Worm (Caenorhabditis elegans) whole organism, L3 larva: ENCODE data around the gene fbxc-49.
A peak's percentile ranks its signal among the peaks of the same experiment; 100 is the strongest.
"Not testable (repeated sequence)": the region's sequence is repeated elsewhere in the genome, so short reads cannot be mapped to it uniquely, and the experiment has no call there.

Experiments used
- R02D3.7 ChIP-seq: fragments of 150-350 bp; optimal IDR thresholded peaks from 2 replicates; lab custom pipeline; 2014; ENCODE audit warnings: missing biosample characterization, missing genetic modification characterization
- ZK546.5 ChIP-seq: sonication (generic microtip); optimal IDR thresholded peaks from 2 replicates; lab custom pipeline; 2017; ENCODE audit warnings: missing biosample characterization, missing genetic modification characterization
- ama-1 ChIP-seq: fragments of 150-350 bp; optimal IDR thresholded peaks from 2 replicates; lab custom pipeline; 2018
- ceh-16 ChIP-seq: sonication (generic microtip); optimal IDR thresholded peaks from 2 replicates; lab custom pipeline; 2017; ENCODE audit warnings: missing biosample characterization, missing genetic modification characterization
- ceh-9 ChIP-seq: sonication (generic microtip); optimal IDR thresholded peaks from 2 replicates; lab custom pipeline; 2018; ENCODE audit warnings: missing biosample characterization, missing genetic modification characterization
- daf-12 ChIP-seq: fragments of 150-350 bp; optimal IDR thresholded peaks from 2 replicates; lab custom pipeline; 2014; ENCODE audit warnings: missing biosample characterization, missing genetic modification reagents, missing genetic modification characterization
- egl-27 ChIP-seq: sonication (generic microtip); optimal IDR thresholded peaks from 4 replicates; lab custom pipeline; 2017; ENCODE audit warnings: missing biosample characterization, missing genetic modification reagents, missing genetic modification characterization
- egl-5 ChIP-seq: fragments of 150-350 bp; optimal IDR thresholded peaks from 2 replicates; lab custom pipeline; 2017; ENCODE audit warnings: missing biosample characterization, missing genetic modification reagents, missing genetic modification characterization, inconsistent platforms
- elt-1 ChIP-seq: fragments of 150-350 bp; optimal IDR thresholded peaks from 2 replicates; lab custom pipeline; 2014; ENCODE audit warnings: missing biosample characterization, missing genetic modification characterization
- elt-2 ChIP-seq: sonication (generic microtip); optimal IDR thresholded peaks from 2 replicates; lab custom pipeline; 2016; ENCODE audit warnings: missing genetic modification reagents, mild to moderate bottlenecking, missing genetic modification characterization, missing compliant biosample characterization
- elt-3 ChIP-seq, 3 experiments: fragments of 150-350 bp in 1 of 3; sonication (generic microtip) in 2 of 3; optimal IDR thresholded peaks; 2 replicates in 2 of 3; 4 replicates in 1 of 3; lab custom pipeline; 2014 to 2017; ENCODE audit warnings: missing biosample characterization in 3 of 3, missing genetic modification characterization in 3 of 3
- eor-1 ChIP-seq, 2 experiments: fragments of 150-350 bp; optimal IDR thresholded peaks; 2 replicates each; lab custom pipeline; 2014 to 2018; ENCODE audit warnings: missing biosample characterization in 2 of 2, missing genetic modification characterization in 2 of 2
- fkh-2 ChIP-seq: fragments of 150-350 bp; optimal IDR thresholded peaks from 2 replicates; lab custom pipeline; 2014; ENCODE audit warnings: missing biosample characterization, missing genetic modification reagents, missing genetic modification characterization
- fos-1 ChIP-seq: fragments of 150-350 bp; optimal IDR thresholded peaks from 2 replicates; lab custom pipeline; 2014; ENCODE audit warnings: missing biosample characterization, missing genetic modification characterization
- hmg-11 ChIP-seq: sonication (generic microtip); optimal IDR thresholded peaks from 2 replicates; lab custom pipeline; 2016; ENCODE audit warnings: missing genetic modification characterization, missing compliant biosample characterization
- jun-1 ChIP-seq: fragments of 150-350 bp; optimal IDR thresholded peaks from 2 replicates; lab custom pipeline; 2014; ENCODE audit warnings: missing biosample characterization, missing genetic modification reagents, missing genetic modification characterization
- lin-15B ChIP-seq: fragments of 150-350 bp; optimal IDR thresholded peaks from 2 replicates; lab custom pipeline; 2014; ENCODE audit warnings: missing biosample characterization, missing genetic modification characterization
- lin-39 ChIP-seq: fragments of 150-350 bp; optimal IDR thresholded peaks from 2 replicates; lab custom pipeline; 2018; ENCODE audit warnings: missing biosample characterization, missing genetic modification reagents, missing genetic modification characterization
- lsy-12 ChIP-seq: sonication (generic microtip); optimal IDR thresholded peaks from 2 replicates; lab custom pipeline; 2016; ENCODE audit warnings: mild to moderate bottlenecking, missing genetic modification characterization, missing compliant biosample characterization
- mml-1 ChIP-seq: fragments of 150-350 bp; sonication (generic microtip); optimal IDR thresholded peaks from 3 replicates; lab custom pipeline; 2014; ENCODE audit warnings: missing biosample characterization, missing genetic modification characterization
- nfya-1 ChIP-seq: sonication (generic microtip); optimal IDR thresholded peaks from 2 replicates; lab custom pipeline; 2017; ENCODE audit warnings: missing genetic modification characterization, mild to moderate bottlenecking, missing compliant biosample characterization, antibody characterized with exemption, moderate library complexity; ENCODE audit not compliant: insufficient read depth
- nhr-11 ChIP-seq: fragments of 150-350 bp; optimal IDR thresholded peaks from 2 replicates; lab custom pipeline; 2014; ENCODE audit warnings: missing biosample characterization, missing genetic modification characterization
- nhr-23 ChIP-seq: fragments of 150-350 bp; optimal IDR thresholded peaks from 2 replicates; lab custom pipeline; 2014; ENCODE audit warnings: missing biosample characterization, missing genetic modification reagents, missing genetic modification characterization
- nhr-237 ChIP-seq: fragments of 150-350 bp; optimal IDR thresholded peaks from 2 replicates; lab custom pipeline; 2014; ENCODE audit warnings: missing biosample characterization, missing genetic modification characterization
- nhr-25 ChIP-seq: sonication (generic microtip); optimal IDR thresholded peaks from 2 replicates; lab custom pipeline; 2017; ENCODE audit warnings: missing biosample characterization, missing genetic modification characterization
- nhr-28 ChIP-seq: fragments of 150-350 bp; optimal IDR thresholded peaks from 2 replicates; lab custom pipeline; 2014; ENCODE audit warnings: missing biosample characterization, missing genetic modification characterization
- nhr-76 ChIP-seq: fragments of 150-350 bp; sonication (generic microtip); optimal IDR thresholded peaks from 5 replicates; lab custom pipeline; 2014; ENCODE audit warnings: missing biosample characterization, missing genetic modification characterization
- nhr-77 ChIP-seq: fragments of 150-350 bp; optimal IDR thresholded peaks from 2 replicates; lab custom pipeline; 2014; ENCODE audit warnings: missing biosample characterization, missing genetic modification characterization
- pqm-1 ChIP-seq: fragments of 150-350 bp; optimal IDR thresholded peaks from 2 replicates; lab custom pipeline; 2017; ENCODE audit warnings: missing biosample characterization, missing genetic modification characterization, inconsistent platforms
- sea-2 ChIP-seq: fragments of 150-350 bp; sonication (generic microtip); optimal IDR thresholded peaks from 4 replicates; lab custom pipeline; 2014; ENCODE audit warnings: missing biosample characterization, missing genetic modification reagents, missing genetic modification characterization
- snpc-4 ChIP-seq: fragments of 150-350 bp; optimal IDR thresholded peaks from 2 replicates; lab custom pipeline; 2014; ENCODE audit warnings: missing biosample characterization, missing genetic modification characterization
- tbx-2 ChIP-seq: sonication (generic microtip); optimal IDR thresholded peaks from 2 replicates; lab custom pipeline; 2016; ENCODE audit warnings: mild to moderate bottlenecking, missing genetic modification characterization, missing compliant biosample characterization
- ztf-11 ChIP-seq: fragments of 150-350 bp; optimal IDR thresholded peaks from 2 replicates; lab custom pipeline; 2014; ENCODE audit warnings: missing biosample characterization, missing genetic modification characterization
- ztf-4 ChIP-seq: fragments of 150-350 bp; optimal IDR thresholded peaks from 2 replicates; lab custom pipeline; 2014; ENCODE audit warnings: missing biosample characterization, missing genetic modification characterization

Gene fbxc-49

ce11 chrII:2058985-2059384 is 24.9 kb upstream of the fbxc-49 start, which contains the start of gene F07E5.5:
Gene F07E5.5, minus strand, starts transcription at chrII:2059070.
- TF ChIP-seq nhr-28 (tag; lab: Kevin White, UChicago) (no peak), jun-1 (no peak), sea-2 (GFP tag; lab: Kevin White, UChicago) (no peak), nhr-25 (tag; lab: Kevin White, UChicago) (peak; percentile 9), lin-39 (tag; lab: Kevin White, UChicago) (peak; percentile 10), daf-12 (tag; lab: Kevin White, UChicago) (no peak), lin-15B (peak; percentile 40), hmg-11 (tag; lab: Kevin White, UChicago) (no peak), nhr-23 (tag; lab: Kevin White, UChicago) (peak; percentile 41), nhr-77 (tag; lab: Kevin White, UChicago) (no peak), elt-1 (tag; lab: Kevin White, UChicago) (peak; percentile 31), lsy-12 (peak; percentile 16), mml-1 (tag; lab: Kevin White, UChicago) (no peak), egl-5 (tag; lab: Kevin White, UChicago) (no peak), nfya-1 (peak; percentile 79), fos-1 (tag; lab: Kevin White, UChicago) (no peak), elt-2 (peak; percentile 20), ceh-16 (tag; lab: Kevin White, UChicago) (no peak), snpc-4 (tag; lab: Kevin White, UChicago) (peak; percentile 46), nhr-237 (no peak), R02D3.7 (tag; lab: Kevin White, UChicago) (peak; percentile 44), elt-3 (tag; optimal IDR thresholded peaks at IDR 0.05; lab: Kevin White, UChicago) (no peak)

ce11 chrII:2063989-2064388 is 19.9 kb upstream of the fbxc-49 start, which contains the start of gene F07E5.13:
Gene F07E5.13, minus strand, starts transcription at chrII:2064089.
- TF ChIP-seq hmg-11 (tag; lab: Kevin White, UChicago) (no peak), ceh-9 (tag; lab: Kevin White, UChicago) (no peak), ama-1 (no peak), snpc-4 (tag; lab: Kevin White, UChicago) (no peak), nhr-76 (tag; lab: Kevin White, UChicago) (no peak), sea-2 (GFP tag; lab: Kevin White, UChicago) (no peak), egl-27 (tag; lab: Kevin White, UChicago) (no peak)

DNA sequence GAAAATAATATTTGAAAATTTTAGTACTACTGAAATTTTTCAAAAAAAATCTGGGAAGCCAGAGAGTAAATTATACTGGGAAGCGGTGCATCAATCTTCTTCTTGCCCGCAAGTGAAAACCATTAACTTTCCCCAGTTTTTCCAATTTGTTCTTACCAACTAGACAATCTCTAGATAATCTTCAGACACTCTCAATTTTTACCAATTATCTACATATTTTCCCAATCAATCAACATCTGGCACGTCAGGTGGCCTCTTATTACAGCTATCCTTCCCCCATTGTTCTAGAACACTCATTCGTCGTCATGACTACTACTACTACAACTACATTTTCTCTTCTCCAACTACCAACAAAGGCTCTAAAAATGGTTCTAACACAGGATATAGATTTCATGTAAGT is 19.4 kb upstream of the fbxc-49 start, which contains the start of gene fbxb-6:
Gene fbxb-6 (plus strand): TSS at position 301 of the 400 bp plus-strand sequence.
- no peak for TF ChIP-seq elt-2
- no peak for TF ChIP-seq tbx-2
- no peak for TF ChIP-seq ZK546.5
- no peak for TF ChIP-seq ztf-11 (tag; lab: Kevin White, UChicago)
- TF ChIP-seq lin-39 (tag; lab: Kevin White, UChicago), result no peak
- TF ChIP-seq jun-1, result no peak
- no peak for TF ChIP-seq ceh-16 (tag; lab: Kevin White, UChicago)
- no peak for TF ChIP-seq ztf-4
- TF ChIP-seq nhr-28 (tag; lab: Kevin White, UChicago), result no peak
- no peak for TF ChIP-seq nhr-25 (tag; lab: Kevin White, UChicago)
- no peak for TF ChIP-seq fos-1 (tag; lab: Kevin White, UChicago)
- TF ChIP-seq egl-5 (tag; lab: Kevin White, UChicago), result no peak
- no peak for TF ChIP-seq hmg-11 (tag; lab: Kevin White, UChicago)
- no peak for TF ChIP-seq nhr-11
- TF ChIP-seq eor-1 (tag; optimal IDR thresholded peaks at IDR 0.05; lab: Kevin White, UChicago), result no peak
- TF ChIP-seq sea-2 (GFP tag; lab: Kevin White, UChicago), result no peak
- TF ChIP-seq fkh-2 (tag; lab: Kevin White, UChicago), result no peak
- TF ChIP-seq daf-12 (tag; lab: Kevin White, UChicago), result no peak

ce11 chrII:2067451-2068021 is 16.4 kb upstream of the fbxc-49 start, which contains the start of gene F07E5.12:
Gene F07E5.12, plus strand, starts transcription at chrII:2067971.
- not testable (repeated sequence) for TF ChIP-seq ztf-11, elt-1, pqm-1 (tag; lab: Kevin White, UChicago)
